Fruit fly (Drosophila melanogaster): Measurements from ENCODE around the gene mgl.

Gene mgl

dm6 chrX:9344482-9345106 lies 155.3 kb downstream of the mgl start (continued):
- TF ChIP-seq dmrt11E (tag; optimal IDR thresholded peaks at IDR 0.05) (no peak), Dek (tag; optimal IDR thresholded peaks at IDR 0.05) (peak; percentile 43), CG17359 (tag; optimal IDR thresholded peaks at IDR 0.05) (peak; percentile 42), CG1647 (GFP tag; optimal IDR thresholded peaks at IDR 0.05) (peak; percentile 3), D (optimal IDR thresholded peaks at IDR 0.05) (no peak), D (GFP tag; optimal IDR thresholded peaks at IDR 0.05) (peak; percentile 10), Dip3 (GFP tag; optimal IDR thresholded peaks at IDR 0.05) (peak; percentile 61), CG14667 (GFP tag; IDR thresholded peaks at IDR 0.05) (peak; percentile 25; the same call in 1 of the 2 replicates), CG12391 (tag; optimal IDR thresholded peaks at IDR 0.05) (peak; percentile 34), tin (GFP tag; optimal IDR thresholded peaks at IDR 0.05) (peak; percentile 20), eve (GFP tag; optimal IDR thresholded peaks at IDR 0.05) (peak in 1 of 2 experiments; percentile 64), CG11504 (tag; optimal IDR thresholded peaks at IDR 0.05) (peak; percentile 70), Fer1 (GFP tag; optimal IDR thresholded peaks at IDR 0.05) (peak; percentile 79), Meics (GFP tag; optimal IDR thresholded peaks at IDR 0.05) (peak; percentile 79), dimm (GFP tag; IDR thresholded peaks at IDR 0.05) (no peak), Hmr (GFP tag; optimal IDR thresholded peaks at IDR 0.05) (peak; percentile 79), Nf-YC (tag; optimal IDR thresholded peaks at IDR 0.05) (peak; percentile 39), E2f2 (GFP tag; IDR thresholded peaks at IDR 0.05) (0 out of 2 replicates have a peak, but pooled peaks have one; percentile 17), usp (GFP tag; optimal IDR thresholded peaks at IDR 0.05) (no peak), jigr1 (GFP tag; IDR thresholded peaks at IDR 0.05) (no peak), HLHmδ (GFP tag; optimal IDR thresholded peaks at IDR 0.05) (no peak), ab (GFP tag; optimal IDR thresholded peaks at IDR 0.05) (no peak), Blimp-1 (GFP tag; optimal IDR thresholded peaks at IDR 0.05) (peak; percentile 37), knrl (GFP tag; IDR thresholded peaks at IDR 0.05; ENCODE audit: partially characterized antibody) (no peak), CG13894 (tag; optimal IDR thresholded peaks at IDR 0.05) (peak; percentile 15), CG14014 (GFP tag; IDR thresholded peaks at IDR 0.05) (peak; percentile 39; the same call in 1 of the 2 replicates), CG11247 (GFP tag; IDR thresholded peaks at IDR 0.05) (peak; percentile 20; the same call in 1 of the 2 replicates), CG7357 (GFP tag; IDR thresholded peaks at IDR 0.05) (0 out of 3 replicates have a peak, but pooled peaks have one; percentile 34), Chrac-16 (GFP tag; optimal IDR thresholded peaks at IDR 0.05) (peak; percentile 11), bsh (GFP tag; optimal IDR thresholded peaks at IDR 0.05) (peak; percentile 19 to 52), Mad (GFP tag; optimal IDR thresholded peaks at IDR 0.05) (no peak), Hr3 (GFP tag; optimal IDR thresholded peaks at IDR 0.05) (peak; percentile 10), CG31441 (GFP tag; IDR thresholded peaks at IDR 0.05) (peak; percentile 37; the same call in 1 of the 2 replicates), Ets65A (GFP tag) (peak; percentile 96), pita (GFP tag; optimal IDR thresholded peaks at IDR 0.05) (no peak), CG10543 (GFP tag; optimal IDR thresholded peaks at IDR 0.05) (peak; percentile 52), CG34422 (GFP tag; IDR thresholded peaks at IDR 0.05) (0 out of 3 replicates have a peak, but pooled peaks have one; percentile 23), Rfx (GFP tag; IDR thresholded peaks at IDR 0.05) (peak; percentile 61), CG13287 (GFP tag; IDR thresholded peaks at IDR 0.05; ENCODE audit: partially characterized antibody) (no peak), ro (GFP tag; IDR thresholded peaks at IDR 0.05) (no peak), CG10147 (GFP tag; optimal IDR thresholded peaks at IDR 0.05) (peak; percentile 74), CG3847 (GFP tag; IDR thresholded peaks at IDR 0.05) (peak; percentile 56), CG11456 (GFP tag; IDR thresholded peaks at IDR 0.05) (0 out of 3 replicates have a peak, but pooled peaks have one; percentile 60), Bgb (GFP tag; IDR thresholded peaks at IDR 0.05; ENCODE audit: partially characterized antibody) (no peak), CG12219 (GFP tag; optimal IDR thresholded peaks at IDR 0.05) (peak; percentile 34), pan (optimal IDR thresholded peaks at IDR 0.05) (no peak), pan (GFP tag; optimal IDR thresholded peaks at IDR 0.05 in 1 of 2, IDR thresholded peaks at IDR 0.05 in 1 of 2) (peak in 1 of 2 experiments; percentile 63), Dad (GFP tag; optimal IDR thresholded peaks at IDR 0.05) (peak; percentile 38), CG11695 (GFP tag; IDR thresholded peaks at IDR 0.05) (peak; percentile 28; the same call in 1 of the 3 replicates), Dbx (GFP tag; IDR thresholded peaks at IDR 0.05) (0 out of 3 replicates have a peak, but pooled peaks have one; percentile 46)

Measured in whole organism, embryonic.